Worm (Caenorhabditis elegans) whole organism, L4 larva: ENCODE results near the gene C27F2.10.

ENCODE experiments used
- D1046.2 ChIP-seq: fragments of 200-800 bp; sonication (Bioruptor generic); IDR thresholded peaks from 2 replicates; pipeline ENCODE4 v1.3.6; 2022; ENCODE audit warnings: missing genetic modification characterization, missing compliant biosample characterization
- F10B5.3 ChIP-seq: sonication (generic microtip); optimal IDR thresholded peaks from 2 replicates; lab custom pipeline; 2016; ENCODE audit warnings: mild to moderate bottlenecking, missing genetic modification characterization, missing compliant biosample characterization
- F44E2.7 ChIP-seq: fragments of 200-800 bp; sonication (Bioruptor generic); IDR thresholded peaks from 2 replicates; pipeline ENCODE4 v2.1.2; 2022; ENCODE audit warnings: missing genetic modification characterization, missing compliant biosample characterization
- Y105C5A.15 ChIP-seq: fragments of 200-800 bp; sonication (Bioruptor generic); IDR thresholded peaks from 2 replicates; pipeline ENCODE4 v1.3.6; 2022; ENCODE audit warnings: missing genetic modification characterization, missing compliant biosample characterization
- Y75B8A.6 ChIP-seq: fragments of 200-800 bp; sonication (Bioruptor generic); IDR thresholded peaks from 2 replicates; pipeline ENCODE4 v1.3.6; 2022; ENCODE audit warnings: missing genetic modification reagents, missing genetic modification characterization, missing compliant biosample characterization
- ZK337.2 ChIP-seq: fragments of 200-800 bp; sonication (Bioruptor generic); IDR thresholded peaks from 2 replicates; pipeline ENCODE4 v1.3.6; 2022; ENCODE audit warnings: missing genetic modification reagents, missing genetic modification characterization, missing compliant biosample characterization
- ZK546.5 ChIP-seq, 2 experiments: sonication (generic microtip); optimal IDR thresholded peaks; 2 replicates each; lab custom pipeline; 2017; ENCODE audit warnings: missing biosample characterization in 2 of 2, missing genetic modification characterization in 2 of 2
- ceh-20 ChIP-seq: fragments of 200-800 bp; sonication (Bioruptor generic); IDR thresholded peaks from 2 replicates; pipeline ENCODE4 v1.3.6; 2022; ENCODE audit warnings: missing genetic modification reagents, missing genetic modification characterization, missing compliant biosample characterization
- cey-2 ChIP-seq: sonication (generic microtip); optimal IDR thresholded peaks from 3 replicates; lab custom pipeline; 2017; ENCODE audit warnings: missing genetic modification characterization, mild to moderate bottlenecking, missing compliant biosample characterization, antibody characterized with exemption, borderline replicate concordance; ENCODE audit not compliant: insufficient read depth
- daf-16 ChIP-seq, 3 experiments: sonication (generic microtip); optimal IDR thresholded peaks; 2 replicates each; lab custom pipeline; 2016 to 2017; ENCODE audit warnings: missing genetic modification characterization in 3 of 3, missing genetic modification reagents in 3 of 3, mild to moderate bottlenecking in 2 of 3, missing compliant biosample characterization in 2 of 3, missing biosample characterization in 1 of 3, moderate library complexity in 1 of 3
- daf-8 ChIP-seq: fragments of 200-800 bp; sonication (Bioruptor generic); IDR thresholded peaks from 2 replicates; pipeline ENCODE4 v1.3.6; 2022; ENCODE audit warnings: missing genetic modification characterization, missing compliant biosample characterization
- dpl-1 ChIP-seq: fragments of 150-350 bp; optimal IDR thresholded peaks from 2 replicates; lab custom pipeline; 2014; ENCODE audit warnings: missing biosample characterization, missing genetic modification reagents, missing genetic modification characterization
- duxl-1 ChIP-seq: sonication (generic microtip); optimal IDR thresholded peaks from 2 replicates; lab custom pipeline; 2016; ENCODE audit warnings: mild to moderate bottlenecking, missing genetic modification characterization, moderate library complexity, missing compliant biosample characterization; ENCODE audit not compliant: poor library complexity
- gei-8 ChIP-seq: fragments of 200-800 bp; sonication (Bioruptor generic); optimal IDR thresholded peaks from 2 replicates; lab custom pipeline; 2018; ENCODE audit warnings: mild to moderate bottlenecking, missing genetic modification characterization, missing compliant biosample characterization
- hmg-1.1 ChIP-seq: fragments of 200-800 bp; sonication (Bioruptor generic); IDR thresholded peaks from 2 replicates; pipeline ENCODE4 v1.3.6; 2022; ENCODE audit warnings: missing genetic modification reagents, missing genetic modification characterization, missing compliant biosample characterization
- lim-7 ChIP-seq: fragments of 200-800 bp; sonication (Bioruptor generic); IDR thresholded peaks from 2 replicates; pipeline ENCODE4 v1.3.6; 2022; ENCODE audit warnings: missing genetic modification characterization, missing compliant biosample characterization
- lin-1 ChIP-seq: fragments of 200-800 bp; sonication (Bioruptor generic); IDR thresholded peaks from 2 replicates; pipeline ENCODE4 v1.3.6; 2022; ENCODE audit warnings: missing genetic modification reagents, missing genetic modification characterization, missing compliant biosample characterization
- lin-13 ChIP-seq: fragments of 150-350 bp; optimal IDR thresholded peaks from 2 replicates; lab custom pipeline; 2014; ENCODE audit warnings: missing biosample characterization, missing genetic modification reagents, missing genetic modification characterization
- lin-29 ChIP-seq: fragments of 200-800 bp; sonication (Bioruptor generic); IDR thresholded peaks from 2 replicates; pipeline ENCODE4 v1.3.6; 2022; ENCODE audit warnings: missing genetic modification reagents, missing genetic modification characterization, missing compliant biosample characterization
- lin-39 ChIP-seq: fragments of 150-350 bp; optimal IDR thresholded peaks from 2 replicates; lab custom pipeline; 2014; ENCODE audit warnings: missing biosample characterization, missing genetic modification reagents, missing genetic modification characterization
- lir-3 ChIP-seq: sonication (generic microtip); optimal IDR thresholded peaks from 2 replicates; lab custom pipeline; 2016; ENCODE audit warnings: mild to moderate bottlenecking, missing genetic modification characterization, missing compliant biosample characterization
- madf-5 ChIP-seq, 2 experiments: fragments of 200-800 bp; sonication (Bioruptor generic); IDR thresholded peaks; 2 replicates each; pipeline ENCODE4 v1.3.6; 2022; ENCODE audit warnings: missing compliant biosample characterization in 2 of 2, missing genetic modification characterization in 2 of 2
- nhr-25 ChIP-seq: sonication (generic microtip); optimal IDR thresholded peaks from 2 replicates; lab custom pipeline; 2017; ENCODE audit warnings: missing genetic modification characterization, mild to moderate bottlenecking, missing compliant biosample characterization, antibody characterized with exemption, moderate library complexity, borderline replicate concordance; ENCODE audit not compliant: insufficient read depth
- nhr-48 ChIP-seq: sonication (generic microtip); optimal IDR thresholded peaks from 2 replicates; lab custom pipeline; 2016; ENCODE audit warnings: mild to moderate bottlenecking, missing genetic modification characterization, missing compliant biosample characterization
- nhr-77 ChIP-seq: fragments of 150-350 bp; optimal IDR thresholded peaks from 2 replicates; lab custom pipeline; 2014; ENCODE audit warnings: missing biosample characterization, missing genetic modification characterization
- rbr-2 ChIP-seq: sonication (generic microtip); optimal IDR thresholded peaks from 2 replicates; lab custom pipeline; 2016; ENCODE audit warnings: missing genotype, missing genetic modification characterization, missing compliant biosample characterization
- set-16 ChIP-seq: fragments of 200-800 bp; sonication (Bioruptor generic); IDR thresholded peaks from 2 replicates; pipeline ENCODE4 v1.3.6; 2022; ENCODE audit warnings: missing genetic modification reagents, missing genetic modification characterization, missing compliant biosample characterization
- snpc-4 ChIP-seq: fragments of 150-350 bp; optimal IDR thresholded peaks from 2 replicates; lab custom pipeline; 2014; ENCODE audit warnings: missing biosample characterization, missing genetic modification characterization
- spr-1 ChIP-seq: sonication (generic microtip); optimal IDR thresholded peaks from 2 replicates; lab custom pipeline; 2016; ENCODE audit warnings: mild to moderate bottlenecking, missing genetic modification characterization, missing compliant biosample characterization
- tag-97 ChIP-seq: fragments of 200-800 bp; sonication (Bioruptor generic); IDR thresholded peaks from 2 replicates; pipeline ENCODE4 v1.3.6; 2022; ENCODE audit warnings: missing genetic modification characterization, missing compliant biosample characterization
- unc-62 ChIP-seq, 3 experiments: fragments of 150-350 bp in 1 of 3; sonication (generic microtip); optimal IDR thresholded peaks in 2 of 3; peaks in 1 of 3; 1 replicate in 1 of 3; 2 replicates in 2 of 3; lab custom pipeline; 2014 to 2017; ENCODE audit warnings: missing biosample characterization in 3 of 3, missing genetic modification characterization in 3 of 3, missing genetic modification reagents in 3 of 3, missing genotype in 1 of 3
- zfp-3 ChIP-seq: fragments of 200-800 bp; sonication (Bioruptor generic); conservative IDR thresholded peaks from 2 replicates; pipeline ENCODE4 v1.3.6; 2022; ENCODE audit warnings: missing genetic modification reagents, missing genetic modification characterization, missing compliant biosample characterization
- zip-11 ChIP-seq: fragments of 200-800 bp; sonication (Bioruptor generic); IDR thresholded peaks from 2 replicates; pipeline ENCODE4 v1.3.6; 2022; ENCODE audit warnings: missing genetic modification characterization, missing compliant biosample characterization

Gene C27F2.10

DNA sequence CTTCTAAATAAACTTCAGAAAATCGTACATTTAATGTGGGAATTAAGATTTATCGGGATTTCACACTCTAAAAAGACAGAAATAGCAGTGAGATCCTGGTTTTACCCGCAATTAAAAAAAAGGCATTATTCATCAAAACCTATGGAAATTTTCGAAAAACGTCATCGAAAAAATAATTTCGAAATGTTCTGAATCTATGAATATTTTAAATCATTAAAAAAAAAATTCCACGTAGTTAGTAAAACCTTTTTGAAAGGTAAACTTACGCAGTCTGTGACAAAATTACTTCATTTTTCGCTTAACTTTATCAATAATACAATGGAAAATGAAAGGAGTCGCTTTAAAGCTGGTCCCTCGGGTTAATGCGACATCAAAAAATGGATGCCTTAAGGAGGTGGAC, 30.1 kb downstream of the C27F2.10 start, which contains the start of gene C26E6.1:
Gene C26E6.1 (plus strand): TSS at position 301 of the 400 bp plus-strand sequence.
- TF ChIP-seq Y75B8A.6 (no peak), nhr-77 (no peak), unc-62 (GFP tag; optimal IDR thresholded peaks at IDR 0.05 in 1 of 2; lab: Kevin White, UChicago) (peak in 1 of 2 experiments; percentile 25), unc-62 (tag; optimal IDR thresholded peaks at IDR 0.05; lab: Kevin White, UChicago) (no peak), zfp-3 (GFP tag; lab: Robert Waterston, UW) (no peak), dpl-1 (GFP tag; lab: Kevin White, UChicago) (no peak), ZK546.5 (tag; optimal IDR thresholded peaks at IDR 0.05; lab: Kevin White, UChicago) (no peak), lin-1 (GFP tag; lab: Robert Waterston, UW) (no peak), lir-3 (tag; lab: Kevin White, UChicago) (no peak)

DNA sequence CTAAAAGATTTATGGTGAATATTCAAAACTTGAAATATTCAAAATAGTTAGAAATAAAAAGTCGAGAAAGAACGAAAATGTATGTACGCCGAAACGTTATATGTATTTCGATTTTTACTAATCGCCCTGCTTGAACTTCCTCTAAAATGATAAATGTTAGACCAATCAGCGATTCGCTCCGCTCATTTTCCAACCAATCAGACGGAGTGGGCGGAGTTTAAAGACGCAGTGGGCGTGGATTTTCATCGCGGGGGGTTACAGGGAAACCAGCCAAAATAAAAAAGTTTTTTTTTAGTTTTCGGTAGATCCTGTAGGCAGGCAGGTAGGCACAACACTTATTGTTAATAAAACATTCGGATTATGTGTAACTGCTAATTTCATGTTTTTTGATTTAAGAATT, 33.7 kb downstream of the C27F2.10 start:
- TF ChIP-seq lim-7 (GFP tag; lab: Robert Waterston, UW) (no peak), lin-13 (GFP tag; lab: Kevin White, UChicago) (no peak), nhr-25 (tag; lab: Kevin White, UChicago) (no peak), rbr-2 (tag; lab: Kevin White, UChicago) (no peak), daf-16 (GFP tag; optimal IDR thresholded peaks at IDR 0.05; lab: Kevin White, UChicago) (no peak), daf-16 (tag; optimal IDR thresholded peaks at IDR 0.05; lab: Kevin White, UChicago) (no peak), nhr-77 (no peak), lin-1 (GFP tag; lab: Robert Waterston, UW) (no peak), dpl-1 (GFP tag; lab: Kevin White, UChicago) (no peak), lir-3 (tag; lab: Kevin White, UChicago) (no peak), D1046.2 (GFP tag; lab: Robert Waterston, UW) (no peak), hmg-1.1 (no peak), spr-1 (tag; lab: Kevin White, UChicago) (no peak), Y105C5A.15 (GFP tag; lab: Robert Waterston, UW) (no peak), ZK337.2 (GFP tag; lab: Robert Waterston, UW) (no peak)

DNA sequence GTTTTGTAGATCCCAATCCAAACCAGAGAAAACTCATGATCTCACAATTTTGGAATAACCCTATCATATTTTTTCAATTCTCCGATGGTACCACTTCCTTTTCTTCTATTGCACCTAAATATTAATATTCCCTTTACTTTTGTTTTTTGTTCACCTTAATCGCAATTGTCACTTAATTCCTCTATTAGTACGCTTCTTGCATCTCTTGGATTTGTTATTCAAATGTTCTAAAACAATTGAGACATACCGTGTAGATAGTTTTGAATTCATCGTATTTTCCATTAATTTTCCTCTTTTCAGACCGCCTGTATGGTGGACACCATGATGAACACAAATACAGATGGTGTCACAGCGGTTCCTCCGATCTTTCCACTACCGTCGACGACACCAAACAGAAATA, 34.9 kb downstream of the C27F2.10 start, which contains the start of gene flh-2:
Gene flh-2 (plus strand): TSS at position 301 of the 400 bp plus-strand sequence.
- TF ChIP-seq madf-5 (GFP tag; IDR thresholded peaks at IDR 0.05; lab: Robert Waterston, UW) (no peak), cey-2 (tag; lab: Kevin White, UChicago) (no peak), daf-16 (GFP tag; optimal IDR thresholded peaks at IDR 0.05; lab: Kevin White, UChicago) (no peak), daf-16 (tag; optimal IDR thresholded peaks at IDR 0.05; lab: Kevin White, UChicago) (no peak), lin-39 (tag; lab: Kevin White, UChicago) (no peak), duxl-1 (no peak), nhr-48 (tag; lab: Kevin White, UChicago) (no peak), F44E2.7 (GFP tag; lab: Robert Waterston, UW) (no peak), lin-13 (GFP tag; lab: Kevin White, UChicago) (no peak), daf-8 (GFP tag; lab: Robert Waterston, UW) (no peak), ceh-20 (GFP tag; lab: Robert Waterston, UW) (no peak), rbr-2 (tag; lab: Kevin White, UChicago) (no peak), tag-97 (GFP tag; lab: Robert Waterston, UW) (no peak), Y105C5A.15 (GFP tag; lab: Robert Waterston, UW) (no peak), lim-7 (GFP tag; lab: Robert Waterston, UW) (no peak), gei-8 (GFP tag; lab: Kevin White, UChicago) (no peak), zip-11 (no peak), set-16 (GFP tag; lab: Robert Waterston, UW) (no peak), lin-29 (no peak), F10B5.3 (tag; lab: Kevin White, UChicago) (no peak), snpc-4 (tag; lab: Kevin White, UChicago) (no peak)
- TF ChIP-seq, all 104 proteins: peak for 0
